Fruit fly (Drosophila melanogaster): ENCODE measurements around the gene CG33090.

- no peak for TF ChIP-seq psq (optimal IDR thresholded peaks at IDR 0.05)
- no peak for TF ChIP-seq usp (GFP tag; optimal IDR thresholded peaks at IDR 0.05)
These were observed 25.7 kb upstream of the CG33090 start for dm6 chr2L:14308232-14308631.

Measured in whole organism.